Fruit fly (Drosophila melanogaster) whole organism, embryonic: ENCODE data around the gene CG4709.

Experiments used
- CG10959 ChIP-seq: fragments of 200-800 bp; sonication (Bioruptor generic); IDR thresholded peaks from 2 replicates; pipeline ENCODE4 v1.3.6; 2022; ENCODE audit warnings: missing biosample characterization, missing genetic modification characterization
- CG12942 ChIP-seq: fragments of 200-800 bp; sonication (Bioruptor generic); optimal IDR thresholded peaks from 3 replicates; lab custom pipeline; 2016; ENCODE audit warnings: missing biosample characterization, missing genetic modification characterization
- CG18262 ChIP-seq: fragments of 200-800 bp; optimal IDR thresholded peaks from 3 replicates; lab custom pipeline; 2019; ENCODE audit warnings: missing biosample characterization, mild to moderate bottlenecking, missing genetic modification characterization, moderate library complexity
- CG2202 ChIP-seq: fragments of 200-800 bp; sonication (Bioruptor generic); optimal IDR thresholded peaks from 2 replicates; lab custom pipeline; 2018; ENCODE audit warnings: missing biosample characterization, mild to moderate bottlenecking, missing genetic modification characterization
- CG30020 ChIP-seq: fragments of 200-800 bp; optimal IDR thresholded peaks from 2 replicates; lab custom pipeline; 2019; ENCODE audit warnings: missing biosample characterization, mild to moderate bottlenecking, missing genetic modification characterization, moderate library complexity
- CG8290 ChIP-seq, 3 experiments: fragments of 200-800 bp; sonication (Bioruptor generic); optimal IDR thresholded peaks; 2 replicates each; lab custom pipeline; 2016 to 2019; ENCODE audit warnings: missing biosample characterization in 3 of 3, missing genetic modification characterization in 3 of 3, mild to moderate bottlenecking in 2 of 3, moderate library complexity in 1 of 3
- Hr39 ChIP-seq: fragments of >200 bp; optimal IDR thresholded peaks from 2 replicates; lab custom pipeline; 2017
- Myb ChIP-seq: fragments of 200-800 bp; sonication (Bioruptor generic); optimal IDR thresholded peaks from 2 replicates; lab custom pipeline; 2016; ENCODE audit warnings: missing biosample characterization, missing genetic modification characterization
- amos ChIP-seq: fragments of 200-800 bp; sonication (Bioruptor generic); IDR thresholded peaks from 2 replicates; pipeline ENCODE4 v1.3.6; 2022; ENCODE audit warnings: missing biosample characterization, missing genetic modification characterization; ENCODE audit not compliant: partially characterized antibody
- tna ChIP-seq: fragments of 200-800 bp; sonication (Bioruptor generic); IDR thresholded peaks from 2 replicates; pipeline ENCODE4 v1.3.6; 2022; ENCODE audit warnings: missing biosample characterization, missing genetic modification characterization; ENCODE audit not compliant: partially characterized antibody
- tx ChIP-seq: fragments of 200-800 bp; sonication (Bioruptor generic); optimal IDR thresholded peaks from 2 replicates; lab custom pipeline; 2016; ENCODE audit warnings: missing biosample characterization, missing genetic modification characterization

DNA sequence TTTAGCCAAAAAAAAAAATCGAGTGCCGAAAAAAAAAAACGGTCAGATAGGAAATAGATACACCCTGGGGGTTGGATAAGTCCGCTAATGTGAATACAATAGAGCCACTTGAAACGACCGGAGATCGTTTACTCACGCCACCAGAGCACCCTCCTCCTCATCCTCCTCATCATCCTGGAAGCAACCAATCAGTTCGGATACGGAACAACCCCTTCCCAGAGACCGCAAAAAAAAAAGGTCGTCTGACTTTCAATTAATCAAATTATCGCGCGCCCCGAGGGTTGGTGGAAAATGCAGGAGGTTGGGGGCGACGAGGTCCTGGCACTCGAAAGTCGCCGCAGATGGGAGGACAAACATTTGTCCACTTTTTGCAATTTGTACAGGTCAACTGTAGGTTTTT is 18.5 kb downstream of the CG4709 start:
- no peak for TF ChIP-seq CG30020 (tag; lab: Kevin White, UChicago)
- TF ChIP-seq Hr39 (lab: Kevin White, UChicago), result no peak
- no peak for TF ChIP-seq amos (GFP tag; lab: Robert Waterston, UW)
- TF ChIP-seq CG12942 (GFP tag; lab: Kevin White, UChicago), result no peak
- no peak for TF ChIP-seq Myb (GFP tag; lab: Kevin White, UChicago)
- TF ChIP-seq CG2202 (tag; lab: Kevin White, UChicago), result no peak
- no peak for TF ChIP-seq CG18262
- no peak for TF ChIP-seq CG8290 (GFP tag; optimal IDR thresholded peaks at IDR 0.05; lab: Kevin White, UChicago)
- TF ChIP-seq CG8290 (tag; optimal IDR thresholded peaks at IDR 0.05; lab: Kevin White, UChicago), result no peak
- no peak for TF ChIP-seq tna (GFP tag; lab: Robert Waterston, UW)
- TF ChIP-seq tx (GFP tag; lab: Kevin White, UChicago), result no peak
- no peak for TF ChIP-seq CG10959 (GFP tag; lab: Robert Waterston, UW)
